Fruit fly (Drosophila melanogaster): ENCODE measurements around the gene Rcd-1.
A peak's percentile ranks its signal among the peaks of the same experiment; 100 is the strongest.

The Rcd-1 gene

dm6 chrX:19637002-19637420 lies 1.6 kb upstream of the Rcd-1 start (continued):
- TF ChIP-seq gt (GFP tag; IDR thresholded peaks at IDR 0.05), result no peak
- no peak for TF ChIP-seq Dll (GFP tag; IDR thresholded peaks at IDR 0.05; ENCODE audit: partially characterized antibody)
- TF ChIP-seq Sox102F (GFP tag; optimal IDR thresholded peaks at IDR 0.05), result no peak
- peak; percentile 29 for TF ChIP-seq gfzf (GFP tag; optimal IDR thresholded peaks at IDR 0.05)
- no peak for TF ChIP-seq CG12299 (tag; optimal IDR thresholded peaks at IDR 0.05)
- no peak for TF ChIP-seq CG15601 (tag; optimal IDR thresholded peaks at IDR 0.05)

- TF ChIP-seq Sox100B (GFP tag; optimal IDR thresholded peaks at IDR 0.05) (no peak), CG12769 (tag; optimal IDR thresholded peaks at IDR 0.05) (no peak), tup (GFP tag; optimal IDR thresholded peaks at IDR 0.05) (no peak), dmrt99B (tag; optimal IDR thresholded peaks at IDR 0.05) (no peak), pfk (GFP tag; optimal IDR thresholded peaks at IDR 0.05) (no peak), insv (GFP tag; optimal IDR thresholded peaks at IDR 0.05) (no peak), CHES-1-like (GFP tag; optimal IDR thresholded peaks at IDR 0.05) (no peak), CG15011 (GFP tag; optimal IDR thresholded peaks at IDR 0.05) (no peak), CG31441 (GFP tag; IDR thresholded peaks at IDR 0.05) (no peak), salm (tag; optimal IDR thresholded peaks at IDR 0.05) (no peak), cg (GFP tag; optimal IDR thresholded peaks at IDR 0.05) (peak; percentile 96), D (optimal IDR thresholded peaks at IDR 0.05) (peak; percentile 19), D (GFP tag; optimal IDR thresholded peaks at IDR 0.05) (no peak), CG10959 (GFP tag; IDR thresholded peaks at IDR 0.05) (no peak), Xbp1 (GFP tag; optimal IDR thresholded peaks at IDR 0.05) (no peak), BEAF-32 (GFP tag; optimal IDR thresholded peaks at IDR 0.05) (no peak), HmgZ (tag; optimal IDR thresholded peaks at IDR 0.05) (peak; percentile 15), odd (GFP tag; optimal IDR thresholded peaks at IDR 0.05) (no peak), gsb-n (tag; optimal IDR thresholded peaks at IDR 0.05) (no peak), CG3847 (GFP tag; IDR thresholded peaks at IDR 0.05) (no peak), Ssrp (tag; optimal IDR thresholded peaks at IDR 0.05) (no peak), MESR4 (GFP tag; optimal IDR thresholded peaks at IDR 0.05) (peak; percentile 90), ranshi (GFP tag; IDR thresholded peaks at IDR 0.05) (no peak), CG7271 (tag; optimal IDR thresholded peaks at IDR 0.05) (no peak), CG7987 (GFP tag; optimal IDR thresholded peaks at IDR 0.05) (no peak), lbe (GFP tag; optimal IDR thresholded peaks at IDR 0.05) (no peak), Pdp1 (GFP tag; optimal IDR thresholded peaks at IDR 0.05) (no peak), mam (GFP tag; optimal IDR thresholded peaks at IDR 0.05) (no peak), TFAM (GFP tag; optimal IDR thresholded peaks at IDR 0.05) (no peak), pum (GFP tag; optimal IDR thresholded peaks at IDR 0.05) (no peak), CG6791 (GFP tag; IDR thresholded peaks at IDR 0.05; ENCODE audit: partially characterized antibody) (no peak), CG18476 (GFP tag; optimal IDR thresholded peaks at IDR 0.05) (no peak), tin (GFP tag; optimal IDR thresholded peaks at IDR 0.05) (no peak), CG2116 (GFP tag; optimal IDR thresholded peaks at IDR 0.05) (no peak), CG10979 (tag; optimal IDR thresholded peaks at IDR 0.05) (no peak), prd (optimal IDR thresholded peaks at IDR 0.05) (no peak), prd (GFP tag; IDR thresholded peaks at IDR 0.05) (no peak), YL-1 (GFP tag; optimal IDR thresholded peaks at IDR 0.05) (peak; percentile 18), Opbp (GFP tag; IDR thresholded peaks at IDR 0.05; ENCODE audit: partially characterized antibody) (0 out of 3 replicates have a peak, but pooled peaks have one; percentile 8), Trl (optimal IDR thresholded peaks at IDR 0.05) (peak in 1 of 2 experiments; percentile 65), Trl (GFP tag; optimal IDR thresholded peaks at IDR 0.05) (no peak), CG12219 (GFP tag; optimal IDR thresholded peaks at IDR 0.05) (no peak)
Measured at dm6 chrX:19637434-19638327, 886 bp upstream of the Rcd-1 start.

Data from whole organism, embryonic.